Worm (Caenorhabditis elegans) whole organism, L1 larva: ENCODE measurements around the gene K07F5.8.

ENCODE experiments used
- C16A3.4 ChIP-seq: fragments of 150-350 bp; optimal IDR thresholded peaks from 2 replicates; lab custom pipeline; 2014; ENCODE audit warnings: missing biosample characterization, missing genetic modification characterization
- F16B12.6 ChIP-seq: fragments of 150-350 bp; optimal IDR thresholded peaks from 2 replicates; lab custom pipeline; 2014; ENCODE audit warnings: missing biosample characterization, missing genetic modification characterization
- Y116A8C.19 ChIP-seq: sonication (generic microtip); optimal IDR thresholded peaks from 2 replicates; lab custom pipeline; 2016; ENCODE audit warnings: missing compliant biosample characterization, missing genetic modification characterization, borderline replicate concordance
- alr-1 ChIP-seq: fragments of 200-800 bp; sonication (Bioruptor generic); optimal IDR thresholded peaks from 2 replicates; lab custom pipeline; 2018; ENCODE audit warnings: borderline replicate concordance, mild to moderate bottlenecking, missing genetic modification characterization, missing compliant biosample characterization
- aly-2 ChIP-seq: fragments of 150-350 bp; optimal IDR thresholded peaks from 2 replicates; lab custom pipeline; 2014; ENCODE audit warnings: missing biosample characterization, missing genetic modification characterization
- ama-1 ChIP-seq: fragments of 150-350 bp; optimal IDR thresholded peaks from 2 replicates; lab custom pipeline; 2014
- ceh-8 ChIP-seq: fragments of 200-800 bp; sonication (Bioruptor generic); optimal IDR thresholded peaks from 2 replicates; lab custom pipeline; 2018; ENCODE audit warnings: mild to moderate bottlenecking, missing genetic modification characterization, moderate library complexity, missing compliant biosample characterization
- elt-3 ChIP-seq, 6 experiments: fragments of 150-350 bp in 1 of 6; sonication (generic microtip); optimal IDR thresholded peaks; 2 replicates each; lab custom pipeline; 2017 to 2018; ENCODE audit warnings: missing biosample characterization in 6 of 6, missing genetic modification characterization in 6 of 6, inconsistent platforms in 1 of 6
- fkh-10 ChIP-seq: sonication (generic microtip); optimal IDR thresholded peaks from 2 replicates; lab custom pipeline; 2017; ENCODE audit warnings: missing biosample characterization, missing genetic modification reagents, missing genetic modification characterization
- hlh-4 ChIP-seq: sonication (generic microtip); optimal IDR thresholded peaks from 2 replicates; lab custom pipeline; 2016; ENCODE audit warnings: mild to moderate bottlenecking, missing genetic modification characterization, missing compliant biosample characterization
- hpl-2 ChIP-seq: fragments of 150-350 bp; optimal IDR thresholded peaks from 2 replicates; lab custom pipeline; 2014; ENCODE audit warnings: missing biosample characterization, missing genetic modification reagents, missing genetic modification characterization
- irx-1 ChIP-seq: sonication (generic microtip); optimal IDR thresholded peaks from 2 replicates; lab custom pipeline; 2016; ENCODE audit warnings: missing genetic modification characterization, missing compliant biosample characterization
- isw-1 ChIP-seq: fragments of 200-800 bp; sonication (Bioruptor generic); IDR thresholded peaks from 2 replicates; pipeline ENCODE4 v1.3.6; 2022; ENCODE audit warnings: missing genetic modification characterization, missing compliant biosample characterization
- jun-1 ChIP-seq: fragments of 150-350 bp; optimal IDR thresholded peaks from 2 replicates; lab custom pipeline; 2014; ENCODE audit warnings: missing biosample characterization, missing genetic modification reagents, missing genetic modification characterization
- lin-13 ChIP-seq: fragments of 150-350 bp; optimal IDR thresholded peaks from 2 replicates; lab custom pipeline; 2014; ENCODE audit warnings: missing biosample characterization, missing genetic modification reagents, missing genetic modification characterization
- lin-35 ChIP-seq, 2 experiments: fragments of 150-350 bp; optimal IDR thresholded peaks; 2 replicates each; lab custom pipeline; 2014; ENCODE audit warnings: missing biosample characterization in 2 of 2, missing genetic modification characterization in 2 of 2, missing genetic modification reagents in 2 of 2
- lin-39 ChIP-seq: fragments of 150-350 bp; optimal IDR thresholded peaks from 2 replicates; lab custom pipeline; 2014; ENCODE audit warnings: missing biosample characterization, missing genetic modification reagents, missing genetic modification characterization
- lir-3 ChIP-seq: sonication (generic microtip); optimal IDR thresholded peaks from 2 replicates; lab custom pipeline; 2016; ENCODE audit warnings: mild to moderate bottlenecking, missing genetic modification characterization, moderate library complexity, missing compliant biosample characterization; ENCODE audit not compliant: poor library complexity
- mab-9 ChIP-seq: fragments of 200-800 bp; sonication (Bioruptor generic); IDR thresholded peaks from 2 replicates; pipeline ENCODE4 v1.3.6; 2022; ENCODE audit warnings: missing genetic modification reagents, missing genetic modification characterization, missing compliant biosample characterization
- mdl-1 ChIP-seq, 2 experiments: fragments of 150-350 bp; optimal IDR thresholded peaks; 2 replicates each; lab custom pipeline; 2014 to 2017; ENCODE audit warnings: missing biosample characterization in 2 of 2, missing genetic modification characterization in 2 of 2, inconsistent platforms in 1 of 2
- mef-2 ChIP-seq: fragments of 150-350 bp; optimal IDR thresholded peaks from 2 replicates; lab custom pipeline; 2014; ENCODE audit warnings: missing biosample characterization, missing genetic modification characterization
- nhr-11 ChIP-seq: fragments of 150-350 bp; optimal IDR thresholded peaks from 2 replicates; lab custom pipeline; 2014; ENCODE audit warnings: missing biosample characterization, missing genetic modification characterization
- nhr-12 ChIP-seq: sonication (generic microtip); optimal IDR thresholded peaks from 2 replicates; lab custom pipeline; 2017; ENCODE audit warnings: missing biosample characterization, missing genetic modification characterization
- nhr-19 ChIP-seq: fragments of 200-800 bp; sonication (Bioruptor generic); conservative IDR thresholded peaks from 2 replicates; pipeline ENCODE4 v1.3.6; 2022; ENCODE audit warnings: missing genetic modification characterization, missing compliant biosample characterization
- nhr-20 ChIP-seq: sonication (generic microtip); optimal IDR thresholded peaks from 2 replicates; lab custom pipeline; 2016; ENCODE audit warnings: mild to moderate bottlenecking, missing genetic modification characterization, missing compliant biosample characterization
- nhr-28 ChIP-seq: fragments of 150-350 bp; optimal IDR thresholded peaks from 2 replicates; lab custom pipeline; 2014; ENCODE audit warnings: missing biosample characterization, missing genetic modification characterization
- nhr-47 ChIP-seq: sonication (generic microtip); optimal IDR thresholded peaks from 2 replicates; lab custom pipeline; 2016; ENCODE audit warnings: mild to moderate bottlenecking, missing genetic modification characterization, moderate library complexity, missing compliant biosample characterization
- nhr-76 ChIP-seq: sonication (generic microtip); optimal IDR thresholded peaks from 2 replicates; lab custom pipeline; 2017; ENCODE audit warnings: missing biosample characterization, missing genetic modification characterization
- skn-1 ChIP-seq: fragments of 150-350 bp; optimal IDR thresholded peaks from 2 replicates; lab custom pipeline; 2014; ENCODE audit warnings: missing biosample characterization, missing genetic modification characterization
- snpc-4 ChIP-seq: fragments of 150-350 bp; optimal IDR thresholded peaks from 2 replicates; lab custom pipeline; 2014; ENCODE audit warnings: missing biosample characterization, missing genetic modification characterization
- sox-4 ChIP-seq: sonication (generic microtip); optimal IDR thresholded peaks from 2 replicates; lab custom pipeline; 2016; ENCODE audit warnings: missing genetic modification characterization, missing compliant biosample characterization
- sptf-1 ChIP-seq: fragments of 150-350 bp; optimal IDR thresholded peaks from 2 replicates; lab custom pipeline; 2014; ENCODE audit warnings: missing biosample characterization, missing genetic modification characterization
- swsn-7 ChIP-seq: sonication (generic microtip); optimal IDR thresholded peaks from 2 replicates; lab custom pipeline; 2016; ENCODE audit warnings: missing genetic modification characterization, missing compliant biosample characterization
- tbx-2 ChIP-seq: sonication (generic microtip); optimal IDR thresholded peaks from 2 replicates; lab custom pipeline; 2016; ENCODE audit warnings: missing genetic modification characterization, missing compliant biosample characterization
- tlp-1 ChIP-seq: fragments of 150-350 bp; optimal IDR thresholded peaks from 2 replicates; lab custom pipeline; 2014; ENCODE audit warnings: missing biosample characterization, missing genetic modification characterization
- unc-130 ChIP-seq: fragments of 150-350 bp; optimal IDR thresholded peaks from 2 replicates; lab custom pipeline; 2017; ENCODE audit warnings: missing biosample characterization, missing genetic modification characterization, inconsistent platforms
- unc-30 ChIP-seq: sonication (generic microtip); optimal IDR thresholded peaks from 2 replicates; lab custom pipeline; 2017; ENCODE audit warnings: missing biosample characterization, missing genetic modification characterization
- unc-86 ChIP-seq: sonication (generic microtip); optimal IDR thresholded peaks from 2 replicates; lab custom pipeline; 2016; ENCODE audit warnings: missing genetic modification characterization, missing compliant biosample characterization
- vab-15 ChIP-seq: sonication (generic microtip); optimal IDR thresholded peaks from 2 replicates; lab custom pipeline; 2017; ENCODE audit warnings: missing genotype, mild to moderate bottlenecking, missing genetic modification characterization, missing compliant biosample characterization
- zip-4 ChIP-seq: fragments of 200-800 bp; sonication (Bioruptor generic); optimal IDR thresholded peaks from 2 replicates; lab custom pipeline; 2018; ENCODE audit warnings: mild to moderate bottlenecking, missing genetic modification characterization, moderate library complexity, missing compliant biosample characterization
- ztf-4 ChIP-seq: fragments of 150-350 bp; optimal IDR thresholded peaks from 2 replicates; lab custom pipeline; 2014; ENCODE audit warnings: missing biosample characterization, missing genetic modification characterization

K07F5.8 gene

DNA sequence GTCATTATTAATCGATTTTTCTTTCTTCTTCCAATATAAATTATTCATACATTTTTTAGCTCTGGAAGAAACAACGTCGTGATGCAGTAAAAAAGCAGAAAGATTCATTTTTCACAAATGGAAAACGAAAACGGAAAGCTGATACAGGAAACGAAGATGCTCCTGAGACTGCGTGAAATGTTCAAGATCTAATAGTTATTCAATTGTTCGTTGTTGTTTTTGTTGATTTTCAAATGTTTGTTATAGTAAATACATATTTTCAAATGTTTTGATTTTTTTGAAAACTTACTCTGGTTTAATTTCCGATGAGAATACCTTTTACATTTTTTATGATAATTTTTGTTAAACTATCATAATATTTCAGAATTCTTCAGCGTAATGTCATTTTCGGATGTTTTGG is 14.3 kb upstream of the K07F5.8 start, which contains the start of gene K07F5.16:
Gene K07F5.16, plus strand, starts transcription at position 301 of the 400 bp plus-strand sequence.
- TF ChIP-seq unc-130 (tag; lab: Kevin White, UChicago) (no peak), lin-13 (no peak), skn-1 (no peak), nhr-28 (tag; lab: Kevin White, UChicago) (no peak), sox-4 (tag; lab: Kevin White, UChicago) (no peak), ztf-4 (tag; lab: Kevin White, UChicago) (no peak), alr-1 (tag; lab: Kevin White, UChicago) (no peak), nhr-12 (tag; lab: Kevin White, UChicago) (no peak), Y116A8C.19 (tag; lab: Kevin White, UChicago) (no peak), fkh-10 (GFP tag; lab: Kevin White, UChicago) (no peak), irx-1 (tag; lab: Kevin White, UChicago) (no peak), lin-35 (GFP tag; optimal IDR thresholded peaks at IDR 0.05; lab: Kevin White, UChicago) (no peak), hpl-2 (GFP tag; lab: Kevin White, UChicago) (no peak), C16A3.4 (no peak), sptf-1 (tag; lab: Kevin White, UChicago) (no peak), nhr-47 (tag; lab: Kevin White, UChicago) (no peak), tbx-2 (tag; lab: Kevin White, UChicago) (no peak)
- TF ChIP-seq, all 84 proteins: peak for 0

DNA sequence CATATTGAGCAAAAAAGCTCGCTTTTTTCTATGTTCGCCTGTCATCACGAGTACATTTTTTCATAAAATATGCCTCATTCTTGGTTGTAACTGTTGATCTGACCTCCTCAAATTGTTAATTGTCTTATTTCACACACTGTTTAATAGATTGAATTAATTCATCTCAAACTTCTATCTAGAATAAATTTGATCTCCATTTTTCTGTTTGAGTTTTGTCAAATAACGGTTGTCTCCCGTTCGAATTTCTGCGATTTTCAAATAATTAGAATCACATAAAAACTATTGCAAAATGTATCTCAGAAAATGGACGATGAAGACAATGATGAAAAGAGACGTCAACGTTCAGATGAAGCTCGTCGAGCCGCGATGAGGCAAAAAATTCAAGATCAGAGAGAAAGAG is 12.4 kb upstream of the K07F5.8 start, which contains the start of gene K07F5.14:
Gene K07F5.14, plus strand, starts transcription at position 301 of the 400 bp plus-strand sequence.
- TF ChIP-seq nhr-28 (tag; lab: Kevin White, UChicago) (no peak), unc-30 (tag; lab: Kevin White, UChicago) (no peak), aly-2 (tag; lab: Kevin White, UChicago) (no peak), unc-86 (tag; lab: Kevin White, UChicago) (no peak), nhr-76 (no peak), isw-1 (GFP tag; lab: Robert Waterston, UW) (no peak), swsn-7 (no peak), nhr-20 (tag; lab: Kevin White, UChicago) (no peak), nhr-12 (tag; lab: Kevin White, UChicago) (no peak), fkh-10 (GFP tag; lab: Kevin White, UChicago) (no peak), ama-1 (lab: Kevin White, UChicago) (no peak), elt-3 (tag; optimal IDR thresholded peaks at IDR 0.05; lab: Kevin White, UChicago) (no peak), zip-4 (GFP tag; lab: Kevin White, UChicago) (no peak), snpc-4 (tag; lab: Kevin White, UChicago) (no peak), vab-15 (tag; lab: Kevin White, UChicago) (no peak), Y116A8C.19 (tag; lab: Kevin White, UChicago) (no peak), nhr-47 (tag; lab: Kevin White, UChicago) (no peak), hlh-4 (tag; lab: Kevin White, UChicago) (no peak), F16B12.6 (tag; lab: Kevin White, UChicago) (no peak)

DNA sequence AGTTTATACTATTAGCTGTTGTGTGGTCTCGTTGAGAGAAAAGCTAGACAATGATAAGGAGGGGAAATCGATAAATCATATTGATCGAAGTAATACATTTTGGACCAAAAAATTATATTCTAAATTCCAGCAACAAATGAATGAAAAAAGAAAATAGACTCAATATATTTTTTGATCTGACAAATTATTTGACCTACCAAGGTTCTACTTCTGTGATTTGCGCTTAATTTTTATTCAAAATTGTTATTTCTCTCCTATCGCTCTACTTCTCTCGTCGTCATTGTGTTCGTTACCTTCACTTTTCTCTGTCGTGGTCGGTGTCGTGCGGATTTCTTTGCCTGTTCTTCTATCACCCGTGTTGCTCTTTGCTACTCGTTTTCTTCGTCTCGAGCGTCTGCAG is 9.4 kb upstream of the K07F5.8 start:
- TF ChIP-seq unc-130 (tag; lab: Kevin White, UChicago): no peak
- no peak for TF ChIP-seq ceh-8
- TF ChIP-seq hpl-2 (GFP tag; lab: Kevin White, UChicago): no peak
- no peak for TF ChIP-seq jun-1 (tag; lab: Kevin White, UChicago)
- TF ChIP-seq snpc-4 (tag; lab: Kevin White, UChicago): no peak
- TF ChIP-seq lin-39 (tag; lab: Kevin White, UChicago): no peak
- TF ChIP-seq mab-9 (GFP tag; lab: Robert Waterston, UW): no peak
- no peak for TF ChIP-seq ama-1 (lab: Kevin White, UChicago)
- TF ChIP-seq unc-30 (tag; lab: Kevin White, UChicago): no peak
- TF ChIP-seq lir-3: no peak
- no peak for TF ChIP-seq nhr-11
- no peak for TF ChIP-seq unc-86 (tag; lab: Kevin White, UChicago)
- TF ChIP-seq nhr-19 (GFP tag; lab: Robert Waterston, UW): no peak
- no peak for TF ChIP-seq mdl-1 (tag; optimal IDR thresholded peaks at IDR 0.05; lab: Kevin White, UChicago)
- TF ChIP-seq tlp-1 (tag; lab: Kevin White, UChicago): no peak
- no peak for TF ChIP-seq mef-2 (tag; lab: Kevin White, UChicago)
- TF ChIP-seq, all 84 proteins: peak for 0
